Fruit fly (Drosophila melanogaster): Measurements from ENCODE around the gene hh.

Gene hh

dm6 chr3R:23117683-23118470, 23.8 kb downstream of the hh start, which contains the start of the genes Rassf and CenB1A (continued):
- peak; percentile 18 for TF ChIP-seq Abd-B (GFP tag; optimal IDR thresholded peaks at IDR 0.05)
- TF ChIP-seq CG14667 (GFP tag; IDR thresholded peaks at IDR 0.05), result no peak
- TF ChIP-seq CG12155 (GFP tag; optimal IDR thresholded peaks at IDR 0.05), result peak; percentile 23
- no peak for TF ChIP-seq chm (GFP tag; IDR thresholded peaks at IDR 0.05)
- TF ChIP-seq CG9932 (GFP tag; IDR thresholded peaks at IDR 0.05), result peak; percentile 71; the same call in 1 of the 2 replicates
- TF ChIP-seq CG10565 (GFP tag; optimal IDR thresholded peaks at IDR 0.05), result no peak
- peak; percentile 27 for TF ChIP-seq grau (tag; optimal IDR thresholded peaks at IDR 0.05)
- peak; percentile 28 for TF ChIP-seq CG1603 (tag; optimal IDR thresholded peaks at IDR 0.05)
- TF ChIP-seq HLH3B (GFP tag; IDR thresholded peaks at IDR 0.05), result peak; percentile 38; the same call in 1 of the 2 replicates
- peak; percentile 60 for TF ChIP-seq shn (GFP tag; optimal IDR thresholded peaks at IDR 0.05)
- peak; percentile 57 for TF ChIP-seq Myb (GFP tag; optimal IDR thresholded peaks at IDR 0.05)
- TF ChIP-seq CG4730 (GFP tag; IDR thresholded peaks at IDR 0.05), result peak; percentile 52; the same call in 1 of the 2 replicates
- 0 out of 4 replicates have a peak, but pooled peaks have one; percentile 9 for TF ChIP-seq Gug (GFP tag; IDR thresholded peaks at IDR 0.05)
- peak; percentile 23 for TF ChIP-seq CG4282 (GFP tag; optimal IDR thresholded peaks at IDR 0.05)
- no peak for TF ChIP-seq jigr1 (GFP tag; IDR thresholded peaks at IDR 0.05)
- peak; percentile 62 for TF ChIP-seq sna (GFP tag; IDR thresholded peaks at IDR 0.05; ENCODE audit: partially characterized antibody)
- peak; percentile 16 for TF ChIP-seq CG10654 (GFP tag; optimal IDR thresholded peaks at IDR 0.05)
- peak; percentile 41 for TF ChIP-seq Scr (GFP tag; IDR thresholded peaks at IDR 0.05; ENCODE audit: partially characterized antibody)
- TF ChIP-seq aop (GFP tag; IDR thresholded peaks at IDR 0.05), result no peak
- TF ChIP-seq CG2116 (GFP tag; optimal IDR thresholded peaks at IDR 0.05), result peak; percentile 55
- no peak for TF ChIP-seq CG3838 (GFP tag; optimal IDR thresholded peaks at IDR 0.05)
- no peak for TF ChIP-seq h (optimal IDR thresholded peaks at IDR 0.05)
- TF ChIP-seq Dp (GFP tag; optimal IDR thresholded peaks at IDR 0.05), result peak; percentile 82
- TF ChIP-seq Nf-YA (GFP tag; IDR thresholded peaks at IDR 0.05), result no peak
- TF ChIP-seq CG11093 (GFP tag; IDR thresholded peaks at IDR 0.05), result no peak
- no peak for TF ChIP-seq scrt (GFP tag; optimal IDR thresholded peaks at IDR 0.05)
- TF ChIP-seq Bteb2 (GFP tag; optimal IDR thresholded peaks at IDR 0.05), result no peak
- peak; percentile 3 for TF ChIP-seq Hmr (GFP tag; optimal IDR thresholded peaks at IDR 0.05)
- TF ChIP-seq br (optimal IDR thresholded peaks at IDR 0.05), result no peak
- no peak for TF ChIP-seq ftz-f1 (GFP tag; optimal IDR thresholded peaks at IDR 0.05)
- TF ChIP-seq Hsf (GFP tag; optimal IDR thresholded peaks at IDR 0.05), result peak; percentile 55
- peak; percentile 25 for TF ChIP-seq CG30020 (tag; optimal IDR thresholded peaks at IDR 0.05)
- peak; percentile 15 for TF ChIP-seq repo (GFP tag; optimal IDR thresholded peaks at IDR 0.05)
- TF ChIP-seq az2 (GFP tag; optimal IDR thresholded peaks at IDR 0.05), result peak; percentile 18
- no peak for TF ChIP-seq lov (optimal IDR thresholded peaks at IDR 0.05)
- no peak for TF ChIP-seq lov (GFP tag; IDR thresholded peaks at IDR 0.05)
- 0 out of 2 replicates have a peak, but pooled peaks have one; percentile 28 for TF ChIP-seq Oaz (GFP tag; IDR thresholded peaks at IDR 0.05)
- TF ChIP-seq CG18476 (GFP tag; optimal IDR thresholded peaks at IDR 0.05), result peak; percentile 36
- peak; percentile 57 for TF ChIP-seq CG9215 (GFP tag; IDR thresholded peaks at IDR 0.05)
- TF ChIP-seq CG34224 (GFP tag; IDR thresholded peaks at IDR 0.05; ENCODE audit: partially characterized antibody), result peak; percentile 67; the same call in 2 of the 3 replicates
- peak; percentile 37 for TF ChIP-seq CG7839 (tag; optimal IDR thresholded peaks at IDR 0.05)
- TF ChIP-seq ab (GFP tag; optimal IDR thresholded peaks at IDR 0.05), result no peak
- no peak for TF ChIP-seq CG3726 (GFP tag; IDR thresholded peaks at IDR 0.05)
- TF ChIP-seq CG9437 (GFP tag; optimal IDR thresholded peaks at IDR 0.05), result peak; percentile 22
- no peak for TF ChIP-seq gt (GFP tag; IDR thresholded peaks at IDR 0.05)
- no peak for TF ChIP-seq fd64A (GFP tag; optimal IDR thresholded peaks at IDR 0.05)
- 0 out of 2 replicates have a peak, but pooled peaks have one; percentile 15 for TF ChIP-seq ap (GFP tag; IDR thresholded peaks at IDR 0.05)
- TF ChIP-seq caup (GFP tag; optimal IDR thresholded peaks at IDR 0.05; ENCODE audit: severe bottlenecking), result peak; percentile 22
- no peak for TF ChIP-seq lbe (GFP tag; optimal IDR thresholded peaks at IDR 0.05)
- peak; percentile 15 for TF ChIP-seq Deaf1 (tag; optimal IDR thresholded peaks at IDR 0.05)
- TF ChIP-seq pita (GFP tag; optimal IDR thresholded peaks at IDR 0.05), result no peak

All from whole organism, embryonic.